Fruit fly (Drosophila melanogaster): ENCODE data around the gene toy.

Gene toy

DNA sequence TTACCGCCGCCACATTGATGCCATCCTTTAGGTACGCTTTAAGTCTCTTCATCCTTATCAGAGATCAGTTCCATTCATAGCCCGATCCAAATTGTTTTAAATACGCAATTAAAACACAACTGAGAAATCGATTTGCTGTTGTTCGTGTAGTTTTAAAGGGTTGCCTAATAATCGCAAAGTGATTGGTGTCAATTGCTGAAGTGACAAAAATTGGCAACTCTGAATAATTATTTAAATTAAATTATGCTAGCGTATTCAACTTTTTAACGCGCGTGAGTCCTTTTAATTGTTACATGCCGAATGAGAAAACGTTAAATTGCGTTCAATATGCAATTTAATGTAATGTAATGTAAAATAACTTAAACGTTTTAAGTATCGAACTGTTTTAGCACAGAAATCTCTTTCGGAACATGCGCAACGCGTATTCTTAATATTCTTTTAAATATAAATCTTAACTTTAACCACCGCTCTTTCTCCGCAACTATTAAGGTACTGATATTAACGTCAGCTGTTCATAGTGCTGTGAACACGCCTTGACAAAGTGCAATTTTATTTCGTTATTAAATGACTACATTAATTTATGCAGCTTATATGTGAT, 39.8 kb downstream of the toy start, which contains the start of gene Mpv17:
Gene Mpv17 (minus strand): TSS at position 164 of the 598 bp plus-strand sequence.
- TF ChIP-seq fru (GFP tag; optimal IDR thresholded peaks at IDR 0.05) (peak; percentile 1), rgr (GFP tag; optimal IDR thresholded peaks at IDR 0.05) (peak; percentile 45), pan (optimal IDR thresholded peaks at IDR 0.05) (no peak), Vsx2 (GFP tag; optimal IDR thresholded peaks at IDR 0.05; ENCODE audit: partially characterized antibody) (no peak), OdsH (GFP tag; optimal IDR thresholded peaks at IDR 0.05) (no peak), CG32264 (GFP tag; optimal IDR thresholded peaks at IDR 0.05) (no peak), Hr83 (GFP tag; optimal IDR thresholded peaks at IDR 0.05; ENCODE audit: poor library complexity, severe bottlenecking) (no peak), dsf (GFP tag; optimal IDR thresholded peaks at IDR 0.05; ENCODE audit: borderline replicate concordance) (no peak), Dif (GFP tag; optimal IDR thresholded peaks at IDR 0.05; ENCODE audit: partially characterized antibody) (no peak), HLH106 (tag; optimal IDR thresholded peaks at IDR 0.05) (no peak), brk (GFP tag; optimal IDR thresholded peaks at IDR 0.05) (peak; percentile 10), br (GFP tag; optimal IDR thresholded peaks at IDR 0.05) (no peak), lola (GFP tag; optimal IDR thresholded peaks at IDR 0.05) (no peak), CrebA (GFP tag; optimal IDR thresholded peaks at IDR 0.05; ENCODE audit: borderline replicate concordance) (no peak), dl (GFP tag; optimal IDR thresholded peaks at IDR 0.05; ENCODE audit: insufficient read depth in 1 of 2, partially characterized antibody in 2 of 2) (no peak), Mio (GFP tag; optimal IDR thresholded peaks at IDR 0.05) (no peak), h (GFP tag; optimal IDR thresholded peaks at IDR 0.05) (peak; percentile 34), Hnf4 (GFP tag; optimal IDR thresholded peaks at IDR 0.05) (peak; percentile 70), dmrt93B (GFP tag; optimal IDR thresholded peaks at IDR 0.05) (no peak), N (GFP tag; optimal IDR thresholded peaks at IDR 0.05) (no peak), Hr78 (GFP tag; optimal IDR thresholded peaks at IDR 0.05) (no peak), ey (GFP tag; optimal IDR thresholded peaks at IDR 0.05) (peak; percentile 23), woc (GFP tag; optimal IDR thresholded peaks at IDR 0.05) (peak; percentile 6), psq (GFP tag; optimal IDR thresholded peaks at IDR 0.05) (no peak), sage (GFP tag; optimal IDR thresholded peaks at IDR 0.05) (peak; percentile 15), GATAd (GFP tag; optimal IDR thresholded peaks at IDR 0.05) (no peak), foxo (GFP tag; optimal IDR thresholded peaks at IDR 0.05) (peak in 1 of 2 experiments; percentile 36)

dm6 chr4:1030692-1031110, 41.2 kb downstream of the toy start:
- TF ChIP-seq CrebA (GFP tag; optimal IDR thresholded peaks at IDR 0.05; ENCODE audit: borderline replicate concordance) (no peak), Vsx2 (GFP tag; optimal IDR thresholded peaks at IDR 0.05; ENCODE audit: partially characterized antibody) (no peak), br (GFP tag; optimal IDR thresholded peaks at IDR 0.05) (peak; percentile 57), Rel (GFP tag; optimal IDR thresholded peaks at IDR 0.05) (no peak), Rel (tag; optimal IDR thresholded peaks at IDR 0.05) (no peak), h (GFP tag; optimal IDR thresholded peaks at IDR 0.05) (peak; percentile 4), Mio (GFP tag; optimal IDR thresholded peaks at IDR 0.05) (no peak), Hr78 (GFP tag; optimal IDR thresholded peaks at IDR 0.05) (no peak), ey (GFP tag; optimal IDR thresholded peaks at IDR 0.05) (no peak), Myc (optimal IDR thresholded peaks at IDR 0.05) (no peak), usp (GFP tag; optimal IDR thresholded peaks at IDR 0.05) (no peak), lola (GFP tag; optimal IDR thresholded peaks at IDR 0.05) (no peak), brk (GFP tag; optimal IDR thresholded peaks at IDR 0.05) (no peak), pan (optimal IDR thresholded peaks at IDR 0.05) (no peak), jim (GFP tag; optimal IDR thresholded peaks at IDR 0.05) (no peak), dsf (GFP tag; optimal IDR thresholded peaks at IDR 0.05; ENCODE audit: borderline replicate concordance) (no peak), woc (GFP tag; optimal IDR thresholded peaks at IDR 0.05) (peak; percentile 31), dl (GFP tag; optimal IDR thresholded peaks at IDR 0.05; ENCODE audit: insufficient read depth in 1 of 2, partially characterized antibody in 2 of 2) (no peak), Hnf4 (GFP tag; optimal IDR thresholded peaks at IDR 0.05) (peak; percentile 54), Dif (GFP tag; optimal IDR thresholded peaks at IDR 0.05; ENCODE audit: partially characterized antibody) (no peak), rgr (GFP tag; optimal IDR thresholded peaks at IDR 0.05) (peak; percentile 21), CG9705 (GFP tag; optimal IDR thresholded peaks at IDR 0.05) (no peak), Hr83 (GFP tag; optimal IDR thresholded peaks at IDR 0.05; ENCODE audit: poor library complexity, severe bottlenecking) (peak; percentile 23), foxo (GFP tag; optimal IDR thresholded peaks at IDR 0.05) (peak in 1 of 2 experiments; percentile 17), sv (GFP tag; optimal IDR thresholded peaks at IDR 0.05) (no peak), OdsH (GFP tag; optimal IDR thresholded peaks at IDR 0.05) (no peak), HLH106 (tag; optimal IDR thresholded peaks at IDR 0.05) (peak; percentile 15), N (GFP tag; optimal IDR thresholded peaks at IDR 0.05) (peak; percentile 70), Dfd (GFP tag; optimal IDR thresholded peaks at IDR 0.05) (no peak), sage (GFP tag; optimal IDR thresholded peaks at IDR 0.05) (no peak), CG32264 (GFP tag; optimal IDR thresholded peaks at IDR 0.05) (no peak), dmrt93B (GFP tag; optimal IDR thresholded peaks at IDR 0.05) (no peak), fru (GFP tag; optimal IDR thresholded peaks at IDR 0.05) (no peak), tai (GFP tag; optimal IDR thresholded peaks at IDR 0.05) (peak; percentile 38), GATAd (GFP tag; optimal IDR thresholded peaks at IDR 0.05) (no peak), Sp1 (GFP tag; optimal IDR thresholded peaks at IDR 0.05) (no peak), Jra (GFP tag; optimal IDR thresholded peaks at IDR 0.05) (peak; percentile 33), Abd-B (GFP tag; optimal IDR thresholded peaks at IDR 0.05) (no peak), psq (GFP tag; optimal IDR thresholded peaks at IDR 0.05) (no peak)

Data from whole organism, wandering third instar larva.